Worm (Caenorhabditis elegans): ENCODE results near the gene clec-9.

clec-9 gene

DNA sequence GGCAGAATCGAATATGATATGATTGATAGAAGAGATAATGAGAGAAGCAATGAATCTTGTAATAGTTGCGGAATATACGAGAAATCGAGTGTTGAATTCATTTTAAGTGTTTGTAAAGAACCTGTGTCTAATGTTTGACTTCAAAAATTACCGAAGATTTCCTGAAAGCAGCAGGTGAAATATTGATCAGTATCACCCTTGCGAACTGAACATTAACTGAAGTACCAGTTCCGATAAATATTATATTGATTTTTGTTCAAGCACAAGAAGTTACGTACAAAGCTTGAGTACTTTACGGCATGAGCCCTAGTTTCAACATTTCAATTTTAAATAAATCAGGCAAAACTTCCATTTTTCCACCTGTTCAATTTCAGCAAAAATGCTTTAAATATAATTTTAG lies 27.2 kb downstream of the clec-9 start, which contains the start of gene srz-103:
TSS of gene srz-103 (minus strand) at position 101 of the 400 bp plus-strand sequence.
- TF ChIP-seq hlh-30 (tag; optimal IDR thresholded peaks at IDR 0.05; ENCODE audit: insufficient read depth) = no peak
- no peak for TF ChIP-seq elt-4 (tag; optimal IDR thresholded peaks at IDR 0.05)
- no peak for TF ChIP-seq nhr-232 (tag; optimal IDR thresholded peaks at IDR 0.05)
- TF ChIP-seq odd-2 (tag; optimal IDR thresholded peaks at IDR 0.05) = no peak
- no peak for TF ChIP-seq madf-2 (tag; optimal IDR thresholded peaks at IDR 0.05)
- TF ChIP-seq fkh-6 (tag; optimal IDR thresholded peaks at IDR 0.05) = no peak
- TF ChIP-seq hlh-6 (tag; optimal IDR thresholded peaks at IDR 0.05) = no peak
- no peak for TF ChIP-seq unc-86 (tag; optimal IDR thresholded peaks at IDR 0.05)
- TF ChIP-seq Y22D7AL.16 (tag; optimal IDR thresholded peaks at IDR 0.05) = no peak
- no peak for TF ChIP-seq ceh-14 (tag; optimal IDR thresholded peaks at IDR 0.05)
- TF ChIP-seq ama-1 (optimal IDR thresholded peaks at IDR 0.05) = no peak
- TF ChIP-seq nfya-1 (tag; optimal IDR thresholded peaks at IDR 0.05) = no peak
- no peak for TF ChIP-seq ceh-30 (tag; optimal IDR thresholded peaks at IDR 0.05)
- no peak for TF ChIP-seq dmd-4 (tag; optimal IDR thresholded peaks at IDR 0.05; ENCODE audit: borderline replicate concordance)
- TF ChIP-seq ceh-34 (tag; optimal IDR thresholded peaks at IDR 0.05) = no peak
- TF ChIP-seq sox-4 (tag; optimal IDR thresholded peaks at IDR 0.05) = no peak
- TF ChIP-seq ceh-9 (tag; optimal IDR thresholded peaks at IDR 0.05) = no peak

- TF ChIP-seq gmeb-2 (tag; optimal IDR thresholded peaks at IDR 0.05) (no peak), dmd-4 (tag; optimal IDR thresholded peaks at IDR 0.05; ENCODE audit: borderline replicate concordance) (no peak)
These were observed 30.9 kb downstream of the clec-9 start, which contains the start of gene srz-1 for ce11 chrV:16675553-16675952. Gene srz-1 (plus strand): TSS chrV:16675853.

ce11 chrV:16674399-16674798 lies 32.0 kb downstream of the clec-9 start:
- no peak for TF ChIP-seq ceh-9 (tag; optimal IDR thresholded peaks at IDR 0.05)
- TF ChIP-seq unc-3 (GFP tag; conservative IDR thresholded peaks at IDR 0.05) = no peak
- no peak for TF ChIP-seq unc-3 (tag; optimal IDR thresholded peaks at IDR 0.05)
- TF ChIP-seq fkh-6 (tag; optimal IDR thresholded peaks at IDR 0.05) = no peak
- no peak for TF ChIP-seq unc-86 (tag; optimal IDR thresholded peaks at IDR 0.05)
- TF ChIP-seq hlh-30 (tag; optimal IDR thresholded peaks at IDR 0.05; ENCODE audit: insufficient read depth) = no peak
- no peak for TF ChIP-seq pat-9 (tag; optimal IDR thresholded peaks at IDR 0.05)
- TF ChIP-seq eyg-1 (tag; optimal IDR thresholded peaks at IDR 0.05) = no peak
- TF ChIP-seq lin-11 (tag; optimal IDR thresholded peaks at IDR 0.05) = no peak
- no peak for TF ChIP-seq mec-3 (tag; optimal IDR thresholded peaks at IDR 0.05; ENCODE audit: borderline replicate concordance)
- no peak for TF ChIP-seq ceh-19 (GFP tag; optimal IDR thresholded peaks at IDR 0.05)
- no peak for TF ChIP-seq nhr-232 (tag; optimal IDR thresholded peaks at IDR 0.05)

- TF ChIP-seq ceh-31 (tag; optimal IDR thresholded peaks at IDR 0.05) = no peak
- no peak for TF ChIP-seq pha-4 (tag; optimal IDR thresholded peaks at IDR 0.05)
- no peak for TF ChIP-seq odd-2 (tag; optimal IDR thresholded peaks at IDR 0.05)
- no peak for TF ChIP-seq npax-4 (tag; optimal IDR thresholded peaks at IDR 0.05)
- TF ChIP-seq mec-3 (tag; optimal IDR thresholded peaks at IDR 0.05; ENCODE audit: borderline replicate concordance) = no peak
- TF ChIP-seq ama-1 (optimal IDR thresholded peaks at IDR 0.05) = no peak
- no peak for TF ChIP-seq K02D7.2 (tag; optimal IDR thresholded peaks at IDR 0.05)
- TF ChIP-seq madf-2 (tag; optimal IDR thresholded peaks at IDR 0.05) = no peak
- no peak for TF ChIP-seq fax-1 (tag; optimal IDR thresholded peaks at IDR 0.05)
- no peak for TF ChIP-seq ceh-30 (tag; optimal IDR thresholded peaks at IDR 0.05)
- no peak for TF ChIP-seq unc-3 (GFP tag; conservative IDR thresholded peaks at IDR 0.05)
- no peak for TF ChIP-seq unc-3 (tag; optimal IDR thresholded peaks at IDR 0.05)
- no peak for TF ChIP-seq ceh-2 (tag; optimal IDR thresholded peaks at IDR 0.05)
- TF ChIP-seq ztf-16 (tag; optimal IDR thresholded peaks at IDR 0.05) = no peak
- no peak for TF ChIP-seq hlh-30 (tag; optimal IDR thresholded peaks at IDR 0.05; ENCODE audit: insufficient read depth)
- no peak for TF ChIP-seq unc-55 (GFP tag; optimal IDR thresholded peaks at IDR 0.05)
- TF ChIP-seq ceh-9 (tag; optimal IDR thresholded peaks at IDR 0.05) = no peak
- no peak for TF ChIP-seq eyg-1 (tag; optimal IDR thresholded peaks at IDR 0.05)
These were observed 34.3 kb downstream of the clec-9 start, which contains the start of gene F14F8.8 for ce11 chrV:16672198-16672597. Gene F14F8.8 (minus strand): TSS chrV:16672298.

ce11 chrV:16671190-16671589 lies 35.3 kb downstream of the clec-9 start, which contains the start of gene str-61:
Gene str-61 (minus strand): TSS chrV:16671290.
- no peak for TF ChIP-seq Y22D7AL.16 (tag; optimal IDR thresholded peaks at IDR 0.05)
- TF ChIP-seq hlh-15 (tag; optimal IDR thresholded peaks at IDR 0.05) = no peak
- TF ChIP-seq pros-1 (tag; optimal IDR thresholded peaks at IDR 0.05) = no peak
- no peak for TF ChIP-seq unc-55 (GFP tag; optimal IDR thresholded peaks at IDR 0.05)
- TF ChIP-seq pha-4 (tag; optimal IDR thresholded peaks at IDR 0.05) = no peak
- no peak for TF ChIP-seq sox-2 (GFP tag; IDR thresholded peaks at IDR 0.05)
- no peak for TF ChIP-seq ceh-48 (tag; optimal IDR thresholded peaks at IDR 0.05)
- no peak for TF ChIP-seq tbx-2 (tag; optimal IDR thresholded peaks at IDR 0.05)
- no peak for TF ChIP-seq unc-42 (tag; optimal IDR thresholded peaks at IDR 0.05)
- TF ChIP-seq hlh-6 (tag; optimal IDR thresholded peaks at IDR 0.05) = no peak
- no peak for TF ChIP-seq K02D7.2 (tag; optimal IDR thresholded peaks at IDR 0.05)
- no peak for TF ChIP-seq ama-1 (optimal IDR thresholded peaks at IDR 0.05)
- no peak for TF ChIP-seq odd-2 (tag; optimal IDR thresholded peaks at IDR 0.05)
